Fruit fly (Drosophila melanogaster) whole organism, prepupa: ENCODE data around the gene Gcn2.

Experiments
- CG10631 ChIP-seq: fragments of 200-800 bp; sonication (Bioruptor generic); optimal IDR thresholded peaks from 2 replicates; lab custom pipeline; 2016; ENCODE audit warnings: missing biosample characterization, missing genetic modification characterization
- CG11902 ChIP-seq: fragments of 200-800 bp; sonication (Bioruptor generic); optimal IDR thresholded peaks from 3 replicates; lab custom pipeline; 2016; ENCODE audit warnings: missing biosample characterization, missing genetic modification characterization
- Lpt ChIP-seq: fragments of 200-800 bp; sonication (Bioruptor generic); optimal IDR thresholded peaks from 3 replicates; lab custom pipeline; 2016; ENCODE audit warnings: missing biosample characterization, missing genetic modification characterization
- Sox14 ChIP-seq: fragments of 200-800 bp; sonication (Bioruptor generic); optimal IDR thresholded peaks from 3 replicates; lab custom pipeline; 2016; ENCODE audit warnings: missing biosample characterization, missing genetic modification characterization
- salr ChIP-seq, 2 experiments: fragments of 200-800 bp; sonication (Bioruptor generic); optimal IDR thresholded peaks; 3 replicates each; lab custom pipeline; 2016 to 2018; ENCODE audit warnings: missing biosample characterization in 2 of 2, missing genetic modification characterization in 2 of 2, mild to moderate bottlenecking in 1 of 2
- vri ChIP-seq: fragments of 200-800 bp; sonication (Bioruptor generic); optimal IDR thresholded peaks from 3 replicates; lab custom pipeline; 2016; ENCODE audit warnings: missing biosample characterization, mild to moderate bottlenecking, missing genetic modification characterization

DNA sequence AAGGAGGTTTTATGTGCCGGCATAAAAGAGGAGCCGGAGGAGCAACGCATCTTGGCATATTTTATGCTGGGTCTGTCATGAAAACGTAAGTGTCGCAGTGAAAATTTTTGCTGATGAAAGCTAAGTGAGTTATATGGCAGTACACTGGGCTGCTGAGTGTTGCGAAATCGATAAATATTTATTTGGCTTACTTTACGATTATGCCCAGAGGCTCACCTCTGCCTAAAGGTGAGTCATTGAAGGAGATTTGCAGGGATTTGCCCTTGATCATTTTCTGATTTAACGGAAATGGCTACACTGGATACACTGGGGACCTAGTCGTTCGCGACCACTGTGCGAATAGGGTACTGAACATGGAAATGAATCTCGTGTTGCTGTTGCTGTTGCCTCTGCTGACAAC, 44.5 kb downstream of the Gcn2 start:
- TF ChIP-seq CG11902 (GFP tag; lab: Kevin White, UChicago) (no peak), CG10631 (GFP tag; lab: Kevin White, UChicago) (no peak), vri (no peak), Sox14 (GFP tag; lab: Kevin White, UChicago) (no peak), Lpt (GFP tag; lab: Kevin White, UChicago) (no peak), salr (GFP tag; optimal IDR thresholded peaks at IDR 0.05; lab: Kevin White, UChicago) (no peak)
